Fruit fly (Drosophila melanogaster) whole organism, embryonic: ENCODE data around the gene CG5096.

Source experiments
- Aef1 ChIP-seq: fragments of 200-800 bp; sonication (Bioruptor generic); IDR thresholded peaks from 3 replicates; pipeline ENCODE4 v1.3.6; 2022; ENCODE audit warnings: missing biosample characterization, missing genetic modification characterization
- Awh ChIP-seq: fragments of 200-800 bp; sonication (Bioruptor generic); IDR thresholded peaks from 2 replicates; pipeline ENCODE4, ENCODE4 v1.3.6; 2022; ENCODE audit warnings: missing biosample characterization, missing genetic modification characterization
- B-H2 ChIP-seq: fragments of 200-800 bp; sonication (Bioruptor generic); optimal IDR thresholded peaks from 2 replicates; lab custom pipeline; 2018; ENCODE audit warnings: missing biosample characterization, mild to moderate bottlenecking, missing genetic modification characterization
- CG11247 ChIP-seq: fragments of 200-800 bp; sonication (Bioruptor generic); IDR thresholded peaks from 2 replicates; pipeline ENCODE4 v1.3.6; 2022; ENCODE audit warnings: missing biosample characterization, missing genetic modification characterization
- CG12155 ChIP-seq: fragments of 200-800 bp; sonication (Bioruptor generic); optimal IDR thresholded peaks from 3 replicates; lab custom pipeline; 2016; ENCODE audit warnings: missing biosample characterization, missing genetic modification characterization
- CG12744 ChIP-seq: fragments of 200-800 bp; sonication (Bioruptor generic); optimal IDR thresholded peaks from 2 replicates; lab custom pipeline; 2016; ENCODE audit warnings: missing biosample characterization, missing genetic modification characterization
- CG13287 ChIP-seq: fragments of 200-800 bp; sonication (Bioruptor generic); IDR thresholded peaks from 2 replicates; pipeline ENCODE4 v1.3.6; 2022; ENCODE audit warnings: missing biosample characterization, missing genetic modification characterization; ENCODE audit not compliant: partially characterized antibody
- CG14050 ChIP-seq: fragments of 200-800 bp; sonication (Bioruptor generic); IDR thresholded peaks from 3 replicates; pipeline ENCODE4 v1.3.6; 2022; ENCODE audit warnings: missing biosample characterization, missing genetic modification characterization
- CG1792 ChIP-seq: fragments of 200-800 bp; sonication (Bioruptor generic); optimal IDR thresholded peaks from 2 replicates; lab custom pipeline; 2016; ENCODE audit warnings: missing biosample characterization, missing genetic modification characterization
- CG18262 ChIP-seq: fragments of 200-800 bp; optimal IDR thresholded peaks from 3 replicates; lab custom pipeline; 2019; ENCODE audit warnings: missing biosample characterization, mild to moderate bottlenecking, missing genetic modification characterization, moderate library complexity
- CG2678 ChIP-seq: fragments of 200-800 bp; sonication (Bioruptor generic); optimal IDR thresholded peaks from 3 replicates; lab custom pipeline; 2019; ENCODE audit warnings: missing biosample characterization, mild to moderate bottlenecking, missing genetic modification characterization, moderate library complexity
- CG30431 ChIP-seq: fragments of 200-800 bp; sonication (Bioruptor generic); optimal IDR thresholded peaks from 2 replicates; lab custom pipeline; 2017; ENCODE audit warnings: missing biosample characterization, missing genetic modification characterization
- CG32772 ChIP-seq: fragments of 200-800 bp; sonication (Bioruptor generic); IDR thresholded peaks from 2 replicates; pipeline ENCODE4 v1.3.6; 2022; ENCODE audit warnings: missing biosample characterization, missing genetic modification characterization
- CG33213 ChIP-seq: fragments of 200-800 bp; sonication (Bioruptor generic); optimal IDR thresholded peaks from 3 replicates; lab custom pipeline; 2016; ENCODE audit warnings: missing biosample characterization, missing genetic modification characterization
- CG4404 ChIP-seq: fragments of 200-800 bp; sonication (Bioruptor generic); IDR thresholded peaks from 2 replicates; pipeline ENCODE4 v1.3.6; 2022; ENCODE audit warnings: missing biosample characterization, missing genetic modification characterization
- CG6683 ChIP-seq: fragments of 200-800 bp; sonication (Bioruptor generic); optimal IDR thresholded peaks from 2 replicates; lab custom pipeline; 2017; ENCODE audit warnings: missing biosample characterization, mild to moderate bottlenecking, missing genetic modification characterization, missing genetic modification reagents
- CG7928 ChIP-seq: fragments of 200-800 bp; sonication (Bioruptor generic); optimal IDR thresholded peaks from 2 replicates; lab custom pipeline; 2017; ENCODE audit warnings: missing biosample characterization, mild to moderate bottlenecking, missing genetic modification characterization
- CG9609 ChIP-seq: fragments of 200-800 bp; sonication (Bioruptor generic); optimal IDR thresholded peaks from 3 replicates; lab custom pipeline; 2016; ENCODE audit warnings: missing biosample characterization, missing genetic modification characterization
- CTCF ChIP-seq: fragments of 200-800 bp; sonication (Bioruptor generic); optimal IDR thresholded peaks from 2 replicates; lab custom pipeline; 2017; ENCODE audit warnings: missing biosample characterization, mild to moderate bottlenecking, missing genetic modification characterization, moderate library complexity
- Dad ChIP-seq: fragments of 200-800 bp; sonication (Bioruptor generic); optimal IDR thresholded peaks from 3 replicates; lab custom pipeline; 2016; ENCODE audit warnings: missing biosample characterization, missing genetic modification characterization
- Dfd ChIP-seq, 2 experiments: fragments of >200 bp; optimal IDR thresholded peaks; 2 replicates each; lab custom pipeline; 2017; ENCODE audit warnings: missing biosample characterization in 2 of 2, missing genetic modification characterization in 2 of 2
- Dip3 ChIP-seq: fragments of 200-800 bp; sonication (Bioruptor generic); optimal IDR thresholded peaks from 3 replicates; lab custom pipeline; 2016; ENCODE audit warnings: missing biosample characterization, missing genetic modification characterization
- Drgx ChIP-seq: fragments of 200-800 bp; sonication (Bioruptor generic); IDR thresholded peaks from 2 replicates; pipeline ENCODE4 v1.3.6; 2022; ENCODE audit warnings: missing biosample characterization, missing genetic modification characterization
- Max ChIP-seq: fragments of 200-800 bp; sonication (Bioruptor generic); optimal IDR thresholded peaks from 2 replicates; lab custom pipeline; 2016; ENCODE audit warnings: missing biosample characterization, mild to moderate bottlenecking, missing genetic modification characterization
- NC2β ChIP-seq: fragments of 200-800 bp; sonication (Bioruptor generic); optimal IDR thresholded peaks from 2 replicates; lab custom pipeline; 2016; ENCODE audit warnings: missing biosample characterization, missing genetic modification characterization
- NFAT ChIP-seq: fragments of 200-800 bp; sonication (Bioruptor generic); IDR thresholded peaks from 2 replicates; pipeline ENCODE4 v1.3.6; 2022; ENCODE audit warnings: missing biosample characterization, missing genetic modification characterization
- Nf-YB ChIP-seq: fragments of 200-800 bp; sonication (Bioruptor generic); optimal IDR thresholded peaks from 3 replicates; lab custom pipeline; 2019; ENCODE audit warnings: missing biosample characterization, mild to moderate bottlenecking, missing genetic modification characterization, moderate library complexity
- YL-1 ChIP-seq: fragments of 200-800 bp; sonication (Bioruptor generic); optimal IDR thresholded peaks from 3 replicates; lab custom pipeline; 2017; ENCODE audit warnings: missing biosample characterization, mild to moderate bottlenecking, missing genetic modification characterization
- ab ChIP-seq: fragments of 200-800 bp; sonication (Bioruptor generic); optimal IDR thresholded peaks from 2 replicates; lab custom pipeline; 2016; ENCODE audit warnings: missing biosample characterization, missing genetic modification characterization
- caup ChIP-seq: fragments of 200-800 bp; sonication (Bioruptor generic); optimal IDR thresholded peaks from 3 replicates; lab custom pipeline; 2017; ENCODE audit warnings: missing biosample characterization, mild to moderate bottlenecking, missing genetic modification characterization, moderate library complexity; ENCODE audit not compliant: severe bottlenecking
- corto ChIP-seq: fragments of 200-800 bp; sonication (Bioruptor generic); optimal IDR thresholded peaks from 2 replicates; lab custom pipeline; 2016; ENCODE audit warnings: missing biosample characterization, mild to moderate bottlenecking, missing genetic modification characterization, moderate library complexity
- croc ChIP-seq: fragments of 200-800 bp; sonication (Bioruptor generic); conservative IDR thresholded peaks from 3 replicates; pipeline ENCODE4 v1.3.6; 2022; ENCODE audit warnings: missing biosample characterization, missing genetic modification characterization
- da ChIP-seq: fragments of 200-800 bp; sonication (Bioruptor generic); optimal IDR thresholded peaks from 2 replicates; lab custom pipeline; 2016; ENCODE audit warnings: missing biosample characterization, missing genetic modification characterization
- en ChIP-seq: fragments of 200-800 bp; sonication (Bioruptor generic); optimal IDR thresholded peaks from 2 replicates; lab custom pipeline; 2016; ENCODE audit warnings: missing biosample characterization, missing genetic modification characterization
- fd3F ChIP-seq: fragments of 200-800 bp; sonication (Bioruptor generic); optimal IDR thresholded peaks from 2 replicates; lab custom pipeline; 2018; ENCODE audit warnings: missing biosample characterization, mild to moderate bottlenecking, missing genetic modification characterization, moderate library complexity
- fd64A ChIP-seq: fragments of 200-800 bp; sonication (Bioruptor generic); optimal IDR thresholded peaks from 3 replicates; lab custom pipeline; 2018; ENCODE audit warnings: missing biosample characterization, mild to moderate bottlenecking, missing genetic modification characterization
- fu2 ChIP-seq: fragments of 200-800 bp; sonication (Bioruptor generic); optimal IDR thresholded peaks from 2 replicates; lab custom pipeline; 2016; ENCODE audit warnings: missing biosample characterization, missing genetic modification characterization
- gce ChIP-seq: fragments of 200-800 bp; sonication (Bioruptor generic); IDR thresholded peaks from 3 replicates; pipeline ENCODE4 v1.3.6; 2022; ENCODE audit warnings: missing biosample characterization, missing genetic modification characterization
- hkb ChIP-seq, 2 experiments: fragments of 200-800 bp in 1 of 2; fragments of >200 bp in 1 of 2; sonication (Bioruptor generic) in 1 of 2; IDR thresholded peaks in 1 of 2; optimal IDR thresholded peaks in 1 of 2; 2 replicates each; pipeline versions ENCODE4 v1.3.6 to Lab custom; 2017 to 2022; ENCODE audit warnings: missing biosample characterization in 1 of 2, missing genetic modification characterization in 1 of 2
- inv ChIP-seq: fragments of 200-800 bp; sonication (Bioruptor generic); IDR thresholded peaks from 2 replicates; pipeline ENCODE4 v1.3.6; 2022; ENCODE audit warnings: missing biosample characterization, missing genetic modification characterization; ENCODE audit not compliant: partially characterized antibody
- lmd ChIP-seq: fragments of 200-800 bp; sonication (Bioruptor generic); IDR thresholded peaks from 2 replicates; pipeline ENCODE4 v1.3.6; 2022; ENCODE audit warnings: missing biosample characterization, missing genetic modification characterization
- maf-S ChIP-seq: fragments of 200-800 bp; sonication (Bioruptor generic); optimal IDR thresholded peaks from 2 replicates; lab custom pipeline; 2016; ENCODE audit warnings: missing biosample characterization, missing genetic modification characterization
- mam ChIP-seq: fragments of 200-800 bp; sonication (Bioruptor generic); optimal IDR thresholded peaks from 3 replicates; lab custom pipeline; 2016; ENCODE audit warnings: missing biosample characterization, missing genetic modification characterization
- mirr ChIP-seq: fragments of 200-800 bp; sonication (Bioruptor generic); optimal IDR thresholded peaks from 3 replicates; lab custom pipeline; 2018; ENCODE audit warnings: missing biosample characterization, mild to moderate bottlenecking, missing genetic modification characterization
- ssp ChIP-seq: fragments of 200-800 bp; sonication (Bioruptor generic); IDR thresholded peaks from 2 replicates; pipeline ENCODE4 v1.3.6; 2022; ENCODE audit warnings: missing biosample characterization, missing genetic modification characterization
- trem ChIP-seq: fragments of 200-800 bp; optimal IDR thresholded peaks from 3 replicates; lab custom pipeline; 2019; ENCODE audit warnings: missing biosample characterization, mild to moderate bottlenecking, missing genetic modification characterization, moderate library complexity
- trh ChIP-seq: fragments of 200-800 bp; sonication (Bioruptor generic); optimal IDR thresholded peaks from 2 replicates; lab custom pipeline; 2016; ENCODE audit warnings: missing biosample characterization, missing genetic modification characterization
- tup ChIP-seq: fragments of 200-800 bp; sonication (Bioruptor generic); optimal IDR thresholded peaks from 2 replicates; lab custom pipeline; 2016; ENCODE audit warnings: missing biosample characterization, mild to moderate bottlenecking, missing genetic modification characterization, moderate library complexity
- zen ChIP-seq: fragments of 200-800 bp; sonication (Bioruptor generic); optimal IDR thresholded peaks from 3 replicates; lab custom pipeline; 2018; ENCODE audit warnings: missing biosample characterization, mild to moderate bottlenecking, missing genetic modification characterization, moderate library complexity

The CG5096 gene

dm6 chr2L:10413251-10414127, 31.4 kb downstream of the CG5096 start, which contains the start of the genes CG5355 and Klp31E (continued):
- TF ChIP-seq Dad (GFP tag; lab: Kevin White, UChicago) (peak; percentile 32), CG4404 (no peak; the same call in 1 of the 2 replicates), croc (GFP tag; lab: Robert Waterston, UW) (peak; percentile 38), trh (GFP tag; lab: Kevin White, UChicago) (peak; percentile 13), Dip3 (peak; percentile 46), ab (GFP tag; lab: Kevin White, UChicago) (no peak), NFAT (GFP tag; lab: Robert Waterston, UW) (peak; percentile 68; the same call in 1 of the 2 replicates), CG13287 (peak; percentile 75), zen (tag; lab: Kevin White, UChicago) (peak; percentile 71), CG14050 (GFP tag; lab: Robert Waterston, UW) (no peak), gce (GFP tag; lab: Robert Waterston, UW) (peak; percentile 32; the same call in 1 of the 3 replicates), mirr (GFP tag; lab: Kevin White, UChicago) (no peak), YL-1 (peak; percentile 41), CG30431 (peak; percentile 26), trem (tag; lab: Kevin White, UChicago) (peak; percentile 39), lmd (GFP tag; lab: Robert Waterston, UW) (peak; percentile 52), en (GFP tag; lab: Kevin White, UChicago) (peak; percentile 32), CG18262 (peak; percentile 86), inv (GFP tag; lab: Robert Waterston, UW) (peak; percentile 57), fd3F (peak; percentile 64), Max (GFP tag; lab: Kevin White, UChicago) (peak; percentile 28), CG32772 (GFP tag; lab: Robert Waterston, UW) (0 out of 2 replicates have a peak, but pooled peaks have one; percentile 4), hkb (optimal IDR thresholded peaks at IDR 0.05; lab: Kevin White, UChicago) (no peak), hkb (GFP tag; IDR thresholded peaks at IDR 0.05; lab: Robert Waterston, UW) (0 out of 2 replicates have a peak, but pooled peaks have one; percentile 24), CG2678 (tag; lab: Kevin White, UChicago) (no peak), CG7928 (GFP tag; lab: Kevin White, UChicago) (no peak), tup (GFP tag; lab: Kevin White, UChicago) (no peak), ssp (GFP tag; lab: Robert Waterston, UW) (peak; percentile 74), fd64A (no peak), NC2β (GFP tag; lab: Kevin White, UChicago) (no peak), CTCF (no peak), B-H2 (GFP tag; lab: Kevin White, UChicago) (no peak), CG9609 (GFP tag; lab: Kevin White, UChicago) (peak; percentile 37), Aef1 (GFP tag; lab: Robert Waterston, UW) (0 out of 3 replicates have a peak, but pooled peaks have one; percentile 26), CG11247 (GFP tag; lab: Robert Waterston, UW) (peak; percentile 44; the same call in 1 of the 2 replicates), CG1792 (peak; percentile 42), Dfd (GFP tag; optimal IDR thresholded peaks at IDR 0.05; lab: Kevin White, UChicago) (no peak), fu2 (no peak), CG6683 (no peak), Awh (GFP tag; lab: Robert Waterston, UW) (no peak), Drgx (peak; percentile 37), corto (GFP tag; lab: Kevin White, UChicago) (no peak), maf-S (GFP tag; lab: Kevin White, UChicago) (peak; percentile 56), mam (GFP tag; lab: Kevin White, UChicago) (peak; percentile 57), CG12744 (GFP tag; lab: Kevin White, UChicago) (no peak), caup (GFP tag; lab: Kevin White, UChicago) (peak; percentile 61), CG33213 (peak; percentile 52), CG12155 (peak; percentile 41), da (GFP tag; lab: Kevin White, UChicago) (peak; percentile 41), Nf-YB (peak; percentile 50)
